Fruit fly (Drosophila melanogaster) whole organism, pupa: Measurements from ENCODE around the gene CG46307.

Experiments
- CG10348 ChIP-seq: fragments of 200-800 bp; sonication (Bioruptor generic); IDR thresholded peaks from 2 replicates; pipeline ENCODE4 v1.3.6; 2022; ENCODE audit warnings: missing biosample characterization, missing genetic modification characterization
- CG14655 ChIP-seq: fragments of 200-800 bp; sonication (Bioruptor generic); optimal IDR thresholded peaks from 3 replicates; lab custom pipeline; 2017; ENCODE audit warnings: mild to moderate bottlenecking, missing biosample characterization, missing genetic modification reagents, missing genetic modification characterization
- CG15710 ChIP-seq: fragments of 200-800 bp; sonication (Bioruptor generic); optimal IDR thresholded peaks from 2 replicates; lab custom pipeline; 2018; ENCODE audit warnings: missing biosample characterization, mild to moderate bottlenecking, missing genetic modification characterization, moderate library complexity
- EcR ChIP-seq: fragments of 200-800 bp; sonication (Bioruptor generic); optimal IDR thresholded peaks from 3 replicates; lab custom pipeline; 2019; ENCODE audit warnings: missing biosample characterization, missing genetic modification characterization, mild to moderate bottlenecking, moderate library complexity, missing genetic modification reagents
- Ets98B ChIP-seq: fragments of 200-800 bp; sonication (Bioruptor generic); IDR thresholded peaks from 2 replicates; pipeline ENCODE4 v1.3.6; 2022; ENCODE audit warnings: missing biosample characterization, missing genetic modification characterization
- Pif1A ChIP-seq: fragments of 200-800 bp; sonication (Bioruptor generic); optimal IDR thresholded peaks from 3 replicates; lab custom pipeline; 2016; ENCODE audit warnings: missing biosample characterization, missing genetic modification characterization
- gl ChIP-seq: fragments of 200-800 bp; sonication (Bioruptor generic); optimal IDR thresholded peaks from 2 replicates; lab custom pipeline; 2018; ENCODE audit warnings: missing biosample characterization, mild to moderate bottlenecking, missing genetic modification characterization

DNA sequence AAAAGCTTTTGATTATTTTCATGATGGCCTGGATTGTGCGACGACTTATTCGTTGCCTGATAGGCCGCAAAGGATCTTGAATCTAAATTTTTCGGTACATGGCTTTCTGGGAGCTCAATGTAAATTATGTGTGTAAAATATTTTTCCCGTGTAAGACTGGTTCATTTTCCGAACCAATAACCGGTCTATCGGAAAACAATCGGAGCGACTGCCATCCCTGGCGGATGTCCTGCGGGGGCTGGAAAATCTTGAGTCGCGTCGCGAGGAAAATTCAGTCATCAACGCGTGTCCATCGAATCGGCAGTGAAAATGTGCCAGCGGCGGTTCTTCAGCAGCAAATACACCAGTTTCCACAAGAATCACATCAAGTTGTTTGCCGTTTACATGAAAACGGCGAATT, at the start of gene CG46307, which contains the start of gene Nhe2:
- TF ChIP-seq gl (tag; lab: Kevin White, UChicago): no peak
- TF ChIP-seq Ets98B (GFP tag; lab: Robert Waterston, UW): no peak
- no peak for TF ChIP-seq CG10348
- no peak for TF ChIP-seq CG15710 (tag; lab: Kevin White, UChicago)
- no peak for TF ChIP-seq CG14655
- no peak for TF ChIP-seq Pif1A (GFP tag; lab: Kevin White, UChicago)
- no peak for TF ChIP-seq EcR
